Worm (Caenorhabditis elegans): ENCODE results near the gene srbc-26.

- TF ChIP-seq pha-4 (tag; optimal IDR thresholded peaks at IDR 0.05) (no peak), nhr-76 (tag; optimal IDR thresholded peaks at IDR 0.05) (no peak), lsy-2 (tag; optimal IDR thresholded peaks at IDR 0.05) (no peak), blmp-1 (tag; optimal IDR thresholded peaks at IDR 0.05) (no peak), snpc-4 (tag; optimal IDR thresholded peaks at IDR 0.05) (no peak), mep-1 (tag; optimal IDR thresholded peaks at IDR 0.05) (no peak), unc-39 (tag; optimal IDR thresholded peaks at IDR 0.05) (no peak)
These were observed 2.1 kb downstream of the srbc-26 start, which contains the start of gene srbc-25 for ce11 chrV:17173738-17174137.

Measured in whole organism, mixed stage, embryonic.